Worm (Caenorhabditis elegans): Measurements from ENCODE around the gene R102.6.
"Not testable (repeated sequence)": the region's sequence is repeated elsewhere in the genome, so short reads cannot be mapped to it uniquely, and the experiment has no call there.

R102.6 gene

DNA sequence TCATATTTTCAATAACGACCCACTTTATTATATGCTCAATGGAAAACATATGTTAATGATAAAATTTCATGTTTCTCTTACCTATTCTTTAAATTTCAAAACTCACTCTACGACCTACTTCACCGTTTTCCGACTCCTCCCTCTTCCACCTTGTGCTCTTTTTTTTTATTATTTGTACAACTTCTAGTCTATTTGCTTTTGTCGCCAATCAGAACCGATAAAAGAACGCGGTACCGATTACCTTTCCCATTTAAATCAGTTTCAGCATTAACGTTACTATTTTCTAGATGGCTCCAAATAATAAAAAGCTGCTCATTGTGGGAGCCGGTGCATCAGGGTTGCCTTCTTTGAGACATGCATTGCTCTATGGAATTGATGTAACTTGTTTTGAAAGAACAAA is 44.2 kb downstream of the R102.6 start, which contains the start of gene fmo-1:
fmo-1 (plus strand) TSS at position 98 of the 400 bp plus-strand sequence.
- no peak for TF ChIP-seq hlh-13 (GFP tag; optimal IDR thresholded peaks at IDR 0.05)
- TF ChIP-seq lin-11 (tag; optimal IDR thresholded peaks at IDR 0.05), result no peak
- no peak for TF ChIP-seq sdc-2 (tag; optimal IDR thresholded peaks at IDR 0.05)

DNA sequence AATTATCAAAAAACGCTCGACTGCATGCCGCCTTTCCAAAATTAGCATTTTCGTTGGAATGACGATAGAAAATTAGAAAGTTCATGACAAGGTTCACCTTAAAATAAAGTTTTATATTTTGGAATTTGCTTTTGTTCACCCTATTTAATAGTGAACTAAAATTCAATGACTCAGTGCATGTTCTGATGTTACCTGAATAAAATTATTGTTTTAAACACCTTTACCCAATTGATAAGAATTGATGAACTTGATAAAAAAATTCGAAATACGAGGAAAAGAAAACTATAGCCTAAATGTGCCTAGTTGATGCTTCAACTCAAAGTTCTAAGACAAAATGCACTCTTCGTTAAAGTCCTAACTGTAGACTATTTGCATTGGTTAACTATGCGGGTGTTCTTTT is 44.9 kb downstream of the R102.6 start:
- TF ChIP-seq ama-1 (optimal IDR thresholded peaks at IDR 0.05) (no peak), mec-3 (tag; optimal IDR thresholded peaks at IDR 0.05; ENCODE audit: borderline replicate concordance) (no peak), pqm-1 (tag; optimal IDR thresholded peaks at IDR 0.05) (no peak), tbx-7 (tag; optimal IDR thresholded peaks at IDR 0.05) (no peak), ahr-1 (tag; optimal IDR thresholded peaks at IDR 0.05) (no peak), K09A11.1 (tag; optimal IDR thresholded peaks at IDR 0.05; ENCODE audit: insufficient read depth) (no peak), sdc-2 (tag; optimal IDR thresholded peaks at IDR 0.05) (no peak), nhr-11 (tag; optimal IDR thresholded peaks at IDR 0.05) (no peak), dmd-4 (tag; optimal IDR thresholded peaks at IDR 0.05; ENCODE audit: borderline replicate concordance) (no peak), eyg-1 (tag; optimal IDR thresholded peaks at IDR 0.05) (no peak), ceh-22 (tag; optimal IDR thresholded peaks at IDR 0.05) (no peak), ceh-31 (tag; optimal IDR thresholded peaks at IDR 0.05) (no peak), ceh-19 (GFP tag; optimal IDR thresholded peaks at IDR 0.05) (no peak), che-1 (tag; optimal IDR thresholded peaks at IDR 0.05) (no peak), fax-1 (tag; optimal IDR thresholded peaks at IDR 0.05) (no peak), hlh-13 (GFP tag; optimal IDR thresholded peaks at IDR 0.05) (no peak), Y22D7AL.16 (tag; optimal IDR thresholded peaks at IDR 0.05) (no peak), fkh-6 (tag; optimal IDR thresholded peaks at IDR 0.05) (no peak), ets-4 (tag; optimal IDR thresholded peaks at IDR 0.05) (no peak)

DNA sequence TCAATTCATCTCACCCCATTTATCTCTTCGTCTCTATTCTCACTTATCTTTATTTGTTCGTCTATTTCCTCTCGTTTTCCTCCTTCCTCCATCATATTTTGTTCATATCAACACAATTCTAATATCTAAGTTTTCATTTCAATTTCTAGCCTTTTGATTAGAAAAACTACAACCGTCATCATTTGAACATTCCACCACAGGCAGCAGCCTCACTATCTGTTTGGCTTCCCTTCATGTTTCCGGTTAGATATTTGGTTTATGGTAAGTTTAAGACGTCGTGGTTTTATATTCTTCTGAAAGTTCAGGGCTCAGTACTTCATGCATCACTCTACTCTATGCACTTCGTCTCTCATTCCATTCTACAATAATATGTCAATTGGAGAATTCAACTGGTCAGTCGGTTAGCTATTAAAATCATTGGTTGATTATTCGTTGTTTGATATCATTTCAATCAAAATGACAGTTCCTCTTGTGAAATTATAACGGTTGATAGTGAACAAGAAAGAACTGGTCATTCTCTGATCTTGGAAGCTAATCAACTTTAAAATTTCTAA is 49.1 kb downstream of the R102.6 start, which contains the start of gene K08C7.1:
K08C7.1 (plus strand) TSS at position 43 of the 554 bp plus-strand sequence.
- TF ChIP-seq dmd-4 (tag; optimal IDR thresholded peaks at IDR 0.05; ENCODE audit: borderline replicate concordance) (no peak), zip-5 (tag; optimal IDR thresholded peaks at IDR 0.05) (no peak), hlh-8 (tag; optimal IDR thresholded peaks at IDR 0.05) (no peak), ceh-14 (tag; optimal IDR thresholded peaks at IDR 0.05) (no peak), hlh-13 (GFP tag; optimal IDR thresholded peaks at IDR 0.05) (no peak), T23F11.4 (GFP tag; optimal IDR thresholded peaks at IDR 0.05) (no peak), C08G9.2 (tag; optimal IDR thresholded peaks at IDR 0.05) (no peak), ets-4 (tag; optimal IDR thresholded peaks at IDR 0.05) (no peak), hlh-30 (tag; optimal IDR thresholded peaks at IDR 0.05; ENCODE audit: insufficient read depth) (no peak), ama-1 (optimal IDR thresholded peaks at IDR 0.05) (no peak), ceh-18 (tag; optimal IDR thresholded peaks at IDR 0.05) (no peak), ztf-16 (tag; optimal IDR thresholded peaks at IDR 0.05) (no peak), ahr-1 (tag; optimal IDR thresholded peaks at IDR 0.05) (no peak)

DNA sequence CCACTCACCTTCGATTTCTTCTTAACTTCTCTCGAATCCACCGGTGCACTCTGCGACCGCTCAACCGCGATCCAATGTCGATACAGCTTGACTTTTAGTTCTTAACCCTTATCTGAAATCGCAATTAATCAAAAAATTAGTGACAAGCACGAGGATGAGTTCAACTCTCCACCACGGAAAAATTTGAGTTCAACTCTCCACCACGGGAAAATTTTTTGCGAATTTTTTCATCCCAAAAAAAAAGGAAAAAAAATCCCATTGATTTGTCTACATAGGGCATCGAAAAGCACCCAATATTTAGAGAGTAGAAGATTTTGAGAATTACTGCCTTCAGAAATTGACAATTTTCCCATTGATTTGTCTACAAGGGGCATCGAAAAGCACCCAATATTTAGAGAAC is 51.9 kb downstream of the R102.6 start, which contains the start of gene glb-19:
glb-19 (minus strand) TSS at position 101 of the 400 bp plus-strand sequence.
- TF ChIP-seq pag-3 (tag; optimal IDR thresholded peaks at IDR 0.05; ENCODE audit: borderline replicate concordance); hlh-13 (GFP tag; optimal IDR thresholded peaks at IDR 0.05); nhr-232 (tag; optimal IDR thresholded peaks at IDR 0.05): not testable (repeated sequence)
